Fruit fly (Drosophila melanogaster): Measurements from ENCODE around the gene CG6441.
A peak's percentile ranks its signal among the peaks of the same experiment; 100 is the strongest.

The CG6441 gene

dm6 chr2L:7434737-7435356 lies 39.7 kb upstream of the CG6441 start (continued):
- TF ChIP-seq Gug (GFP tag; IDR thresholded peaks at IDR 0.05) (peak; percentile 24; the same call in 1 of the 2 replicates), CG32006 (GFP tag; optimal IDR thresholded peaks at IDR 0.05) (peak; percentile 23), CG11902 (GFP tag; optimal IDR thresholded peaks at IDR 0.05) (no peak), Met (GFP tag; optimal IDR thresholded peaks at IDR 0.05) (peak; percentile 30), net (GFP tag; optimal IDR thresholded peaks at IDR 0.05) (peak; percentile 43), CG9139 (GFP tag; optimal IDR thresholded peaks at IDR 0.05) (peak; percentile 45), CG10669 (GFP tag; optimal IDR thresholded peaks at IDR 0.05) (peak; percentile 11), Hr4 (GFP tag; optimal IDR thresholded peaks at IDR 0.05) (peak; percentile 14), cyc (GFP tag; optimal IDR thresholded peaks at IDR 0.05) (peak; percentile 20), CG8119 (GFP tag; IDR thresholded peaks at IDR 0.05) (peak; percentile 67)

- no peak for TF ChIP-seq cyc (GFP tag; optimal IDR thresholded peaks at IDR 0.05)
- TF ChIP-seq Blimp-1 (GFP tag; optimal IDR thresholded peaks at IDR 0.05): no peak
- TF ChIP-seq Ets96B (tag; optimal IDR thresholded peaks at IDR 0.05): no peak
- TF ChIP-seq vri (GFP tag; optimal IDR thresholded peaks at IDR 0.05): no peak
- no peak for TF ChIP-seq Sox14 (GFP tag; optimal IDR thresholded peaks at IDR 0.05)
- no peak for TF ChIP-seq acj6 (GFP tag; optimal IDR thresholded peaks at IDR 0.05)
- TF ChIP-seq pdm3 (GFP tag; optimal IDR thresholded peaks at IDR 0.05): no peak
- TF ChIP-seq CG3919 (GFP tag; optimal IDR thresholded peaks at IDR 0.05): no peak
- no peak for TF ChIP-seq Smox (GFP tag; optimal IDR thresholded peaks at IDR 0.05)
- TF ChIP-seq CG10669 (GFP tag; optimal IDR thresholded peaks at IDR 0.05): no peak
- TF ChIP-seq CG6163 (GFP tag; IDR thresholded peaks at IDR 0.05): no peak
- no peak for TF ChIP-seq CG10631 (GFP tag; optimal IDR thresholded peaks at IDR 0.05)
- no peak for TF ChIP-seq CG3032 (tag; optimal IDR thresholded peaks at IDR 0.05)
Measured at dm6 chr2L:7435475-7435874, 39.0 kb upstream of the CG6441 start.

dm6 chr2L:7436492-7437324 lies 37.8 kb upstream of the CG6441 start:
- peak; percentile 64 for TF ChIP-seq Hr38 (GFP tag; optimal IDR thresholded peaks at IDR 0.05)
- peak in 1 of 2 experiments; percentile 3 for TF ChIP-seq ss (GFP tag; optimal IDR thresholded peaks at IDR 0.05)
- TF ChIP-seq fkh (GFP tag; optimal IDR thresholded peaks at IDR 0.05): peak; percentile 98
- TF ChIP-seq CG6276 (GFP tag; optimal IDR thresholded peaks at IDR 0.05): no peak
- peak; percentile 1 for TF ChIP-seq CG3919 (GFP tag; optimal IDR thresholded peaks at IDR 0.05)
- TF ChIP-seq acj6 (GFP tag; optimal IDR thresholded peaks at IDR 0.05): peak; percentile 37
- TF ChIP-seq Eip78C (GFP tag): peak; percentile 50
- peak; percentile 35 for TF ChIP-seq CG10669 (GFP tag; optimal IDR thresholded peaks at IDR 0.05)
- TF ChIP-seq achi (GFP tag; optimal IDR thresholded peaks at IDR 0.05): peak; percentile 2
- peak; percentile 7 for TF ChIP-seq CG8632 (GFP tag; optimal IDR thresholded peaks at IDR 0.05)
- TF ChIP-seq CG6163 (GFP tag; IDR thresholded peaks at IDR 0.05): peak; percentile 42; the same call in 2 of the 3 replicates
- peak; percentile 86 for TF ChIP-seq vri (GFP tag; optimal IDR thresholded peaks at IDR 0.05)
- TF ChIP-seq svp (GFP tag): no peak
- no peak for TF ChIP-seq Blimp-1 (GFP tag; optimal IDR thresholded peaks at IDR 0.05)
- peak; percentile 43 for TF ChIP-seq CG7368 (GFP tag; optimal IDR thresholded peaks at IDR 0.05)
- TF ChIP-seq CG10631 (GFP tag; optimal IDR thresholded peaks at IDR 0.05): peak; percentile 60
- no peak for TF ChIP-seq CG11294 (GFP tag; IDR thresholded peaks at IDR 0.05)
- TF ChIP-seq OdsH (GFP tag; optimal IDR thresholded peaks at IDR 0.05): peak; percentile 19

dm6 chr2L:7437325-7437707 lies 37.2 kb upstream of the CG6441 start, which contains the start of gene CG5973:
TSS of gene CG5973 (plus strand) at chr2L:7437492.
- peak; percentile 15 for TF ChIP-seq CG3919 (GFP tag; optimal IDR thresholded peaks at IDR 0.05)
- TF ChIP-seq CG6276 (GFP tag; optimal IDR thresholded peaks at IDR 0.05): peak; percentile 18
- peak; percentile 15 for TF ChIP-seq CG1621 (tag; optimal IDR thresholded peaks at IDR 0.05)
- peak; percentile 2 for TF ChIP-seq dsx (GFP tag; optimal IDR thresholded peaks at IDR 0.05; ENCODE audit: poor library complexity, severe bottlenecking)
- no peak for TF ChIP-seq Gug (GFP tag; IDR thresholded peaks at IDR 0.05)
- TF ChIP-seq CG8119 (GFP tag; IDR thresholded peaks at IDR 0.05): peak; percentile 37; the same call in 1 of the 3 replicates
- peak; percentile 1 for TF ChIP-seq Eip75B (GFP tag; optimal IDR thresholded peaks at IDR 0.05)
- TF ChIP-seq vri (GFP tag; optimal IDR thresholded peaks at IDR 0.05): no peak
- no peak for TF ChIP-seq topi (GFP tag; optimal IDR thresholded peaks at IDR 0.05)
- TF ChIP-seq CG16779 (tag; optimal IDR thresholded peaks at IDR 0.05): peak; percentile 13
- 0 out of 3 replicates have a peak, but pooled peaks have one; percentile 33 for TF ChIP-seq CG6163 (GFP tag; IDR thresholded peaks at IDR 0.05)
- TF ChIP-seq net (GFP tag; optimal IDR thresholded peaks at IDR 0.05): peak; percentile 12
- TF ChIP-seq CG9139 (GFP tag; optimal IDR thresholded peaks at IDR 0.05): peak; percentile 47
- no peak for TF ChIP-seq achi (GFP tag; optimal IDR thresholded peaks at IDR 0.05)
- TF ChIP-seq CG32006 (GFP tag; optimal IDR thresholded peaks at IDR 0.05): peak; percentile 43
- peak; percentile 23 for TF ChIP-seq CG6854 (GFP tag; optimal IDR thresholded peaks at IDR 0.05)
- peak; percentile 26 for TF ChIP-seq Eip78C (GFP tag)
- TF ChIP-seq Hr38 (GFP tag; optimal IDR thresholded peaks at IDR 0.05): no peak
- no peak for TF ChIP-seq CG31627 (GFP tag; optimal IDR thresholded peaks at IDR 0.05)
- peak; percentile 17 for TF ChIP-seq svp (GFP tag)
